Worm (Caenorhabditis elegans): ENCODE data around the gene col-183.

DNA sequence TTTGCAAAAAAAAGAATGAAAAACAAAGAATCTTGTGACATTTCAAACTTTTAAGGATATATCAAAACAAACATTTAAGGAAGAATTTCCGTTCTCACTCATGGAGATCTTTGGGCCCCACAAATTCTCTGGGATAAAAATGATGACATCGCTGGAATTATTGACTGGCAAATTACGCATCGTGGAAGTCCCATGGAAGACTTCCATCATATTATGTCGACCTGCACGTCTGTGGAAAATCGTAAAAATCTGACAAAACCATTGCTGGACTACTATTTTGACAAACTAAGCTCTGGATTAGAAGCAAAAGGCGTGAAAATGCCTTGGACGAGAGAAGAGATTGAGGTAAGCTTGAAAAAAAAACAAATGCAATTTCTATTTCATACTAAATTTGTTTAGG lies 50.1 kb downstream of the col-183 start:
- TF ChIP-seq elt-3 (tag; optimal IDR thresholded peaks at IDR 0.05) (no peak), mls-2 (tag; optimal IDR thresholded peaks at IDR 0.05) (no peak), sptf-1 (tag; optimal IDR thresholded peaks at IDR 0.05) (no peak), tbx-8 (GFP tag; optimal IDR thresholded peaks at IDR 0.05) (no peak), nhr-237 (tag; optimal IDR thresholded peaks at IDR 0.05) (no peak), ztf-11 (tag; optimal IDR thresholded peaks at IDR 0.05) (no peak), unc-62 (GFP tag; optimal IDR thresholded peaks at IDR 0.05) (no peak), unc-39 (tag; optimal IDR thresholded peaks at IDR 0.05) (no peak), nhr-12 (tag; optimal IDR thresholded peaks at IDR 0.05) (no peak), elt-1 (tag; optimal IDR thresholded peaks at IDR 0.05; ENCODE audit: borderline replicate concordance, insufficient read depth) (no peak)
